Worm (Caenorhabditis elegans) whole organism, midembryonic: ENCODE results near the gene rpl-7A.

ENCODE experiments used
- T22C8.4 ChIP-seq: fragments of 200-800 bp; sonication (Bioruptor generic); IDR thresholded peaks from 2 replicates; pipeline ENCODE4 v1.3.6; 2022; ENCODE audit warnings: missing genetic modification characterization, missing compliant biosample characterization
- cog-1 ChIP-seq: sonication (generic microtip); optimal IDR thresholded peaks from 2 replicates; lab custom pipeline; 2016; ENCODE audit warnings: missing genetic modification characterization, missing compliant biosample characterization
- flt-1 ChIP-seq: fragments of 200-800 bp; sonication (Bioruptor generic); IDR thresholded peaks from 2 replicates; pipeline ENCODE4 v1.3.6; 2022; ENCODE audit warnings: missing genetic modification characterization, missing compliant biosample characterization
- klf-2 ChIP-seq: fragments of 200-800 bp; sonication (Bioruptor generic); conservative IDR thresholded peaks from 2 replicates; pipeline ENCODE4 v1.3.6; 2022; ENCODE audit warnings: missing genetic modification reagents, missing genetic modification characterization, missing compliant biosample characterization
- med-1 ChIP-seq: sonication (generic microtip); optimal IDR thresholded peaks from 2 replicates; lab custom pipeline; 2017; ENCODE audit warnings: missing genetic modification characterization, mild to moderate bottlenecking, missing compliant biosample characterization, antibody characterized with exemption, missing genetic modification reagents; ENCODE audit not compliant: insufficient read depth
- tab-1 ChIP-seq: fragments of 200-800 bp; sonication (Bioruptor generic); IDR thresholded peaks from 2 replicates; pipeline ENCODE4 v1.3.6; 2022; ENCODE audit warnings: missing genetic modification characterization, missing compliant biosample characterization
- ztf-23 ChIP-seq: fragments of 200-800 bp; sonication (Bioruptor generic); IDR thresholded peaks from 2 replicates; pipeline ENCODE4 v1.3.6; 2022; ENCODE audit warnings: missing genetic modification reagents, missing genetic modification characterization, missing compliant biosample characterization
- ztf-29 ChIP-seq: fragments of 200-800 bp; sonication (Bioruptor generic); IDR thresholded peaks from 2 replicates; pipeline ENCODE4 v1.3.6; 2022; ENCODE audit warnings: missing genetic modification reagents, missing genetic modification characterization, missing compliant biosample characterization

DNA sequence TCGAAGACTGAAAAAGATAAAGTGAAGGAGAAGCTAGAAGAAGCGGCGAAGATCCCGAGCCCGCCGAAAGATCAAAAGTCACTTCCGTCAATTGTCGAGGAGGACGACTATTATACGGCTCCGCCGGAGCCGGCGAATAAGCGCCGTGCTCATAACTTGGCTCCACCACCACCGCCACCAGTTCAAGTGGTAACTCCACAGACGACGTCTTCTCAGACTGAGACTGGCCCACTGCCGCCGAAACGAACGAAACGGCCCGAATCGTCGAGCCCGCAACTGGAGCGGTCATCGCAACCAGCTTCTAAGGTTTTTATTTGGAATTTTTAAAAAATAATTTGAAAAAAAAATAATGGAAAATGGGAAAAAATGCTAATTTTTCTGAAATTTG, 21.6 kb upstream of the rpl-7A start:
- no peak for TF ChIP-seq ztf-23
- TF ChIP-seq ztf-29 (GFP tag; lab: Robert Waterston, UW): no peak
- no peak for TF ChIP-seq cog-1 (tag; lab: Kevin White, UChicago)
- no peak for TF ChIP-seq T22C8.4 (GFP tag; lab: Robert Waterston, UW)
- no peak for TF ChIP-seq med-1 (GFP tag; lab: Kevin White, UChicago)
- no peak for TF ChIP-seq flt-1
- no peak for TF ChIP-seq tab-1 (GFP tag; lab: Robert Waterston, UW)
- no peak for TF ChIP-seq klf-2 (GFP tag; lab: Robert Waterston, UW)
